Fruit fly (Drosophila melanogaster): ENCODE results near the gene Ran-like.

DNA sequence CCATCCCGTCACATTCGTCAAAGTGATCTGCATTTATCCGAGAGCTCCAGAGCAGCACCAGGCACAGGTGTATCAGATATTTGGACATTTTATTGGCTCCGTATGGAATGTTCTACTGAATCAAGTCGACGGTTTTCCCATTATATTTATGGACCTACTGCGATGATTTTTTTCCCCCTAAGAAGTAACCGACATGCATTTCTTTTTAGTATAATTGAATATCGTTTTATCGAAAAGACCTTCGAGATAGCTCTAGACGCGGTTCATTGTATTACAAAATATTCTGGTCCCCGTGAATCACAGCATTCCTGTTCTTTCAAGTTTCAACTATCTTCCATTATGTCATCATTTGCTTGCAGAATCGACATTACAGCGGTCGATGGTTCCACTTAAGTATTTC is 43.9 kb upstream of the Ran-like start, which contains the start of gene obst-H:
- TF ChIP-seq CG8478 (optimal IDR thresholded peaks at IDR 0.05) (no peak), CTCF (optimal IDR thresholded peaks at IDR 0.05) (no peak)

Measured in S2 (cell line).